Worm (Caenorhabditis elegans) whole organism, L4 larva: Measurements from ENCODE around the gene C16D9.6.
A peak's percentile ranks its signal among the peaks of the same experiment; 100 is the strongest.

Experiments
- Y48G9A.11 ChIP-seq: fragments of 200-800 bp; sonication (Bioruptor generic); IDR thresholded peaks from 2 replicates; pipeline ENCODE4 v1.3.6; 2022; ENCODE audit warnings: missing genetic modification reagents, missing genetic modification characterization, missing compliant biosample characterization
- ZK546.5 ChIP-seq, 2 experiments: sonication (generic microtip); optimal IDR thresholded peaks; 2 replicates each; lab custom pipeline; 2017; ENCODE audit warnings: missing biosample characterization in 2 of 2, missing genetic modification characterization in 2 of 2
- aha-1 ChIP-seq: fragments of 150-350 bp; peaks from one replicate; lab custom pipeline; 2014; ENCODE audit warnings: missing biosample characterization, missing genetic modification characterization
- arid-1 ChIP-seq: fragments of 200-800 bp; sonication (Bioruptor generic); conservative IDR thresholded peaks from 2 replicates; pipeline ENCODE4 v1.3.6; 2022; ENCODE audit warnings: missing genetic modification reagents, missing genetic modification characterization, missing compliant biosample characterization
- ceh-20 ChIP-seq: fragments of 200-800 bp; sonication (Bioruptor generic); IDR thresholded peaks from 2 replicates; pipeline ENCODE4 v1.3.6; 2022; ENCODE audit warnings: missing genetic modification reagents, missing genetic modification characterization, missing compliant biosample characterization
- ceh-32 ChIP-seq: sonication (generic microtip); optimal IDR thresholded peaks from 2 replicates; lab custom pipeline; 2016; ENCODE audit warnings: mild to moderate bottlenecking, missing genetic modification characterization, missing compliant biosample characterization; ENCODE audit not compliant: poor library complexity
- daf-16 ChIP-seq, 3 experiments: sonication (generic microtip); optimal IDR thresholded peaks; 2 replicates each; lab custom pipeline; 2016 to 2017; ENCODE audit warnings: missing genetic modification characterization in 3 of 3, missing genetic modification reagents in 3 of 3, mild to moderate bottlenecking in 2 of 3, missing compliant biosample characterization in 2 of 3, missing biosample characterization in 1 of 3, moderate library complexity in 1 of 3
- daf-19 ChIP-seq: fragments of 200-800 bp; sonication (Bioruptor generic); conservative IDR thresholded peaks from 2 replicates; pipeline ENCODE4 v1.3.6; 2022; ENCODE audit warnings: missing genetic modification characterization, missing compliant biosample characterization
- dmd-6 ChIP-seq: fragments of 200-800 bp; sonication (Bioruptor generic); IDR thresholded peaks from 2 replicates; pipeline ENCODE4 v1.3.6; 2022; ENCODE audit warnings: missing genetic modification reagents, missing genetic modification characterization, missing compliant biosample characterization
- dmd-9 ChIP-seq: fragments of 200-800 bp; sonication (Bioruptor generic); IDR thresholded peaks from 2 replicates; pipeline ENCODE4 v1.3.6; 2022; ENCODE audit warnings: missing genetic modification reagents, missing genetic modification characterization, missing compliant biosample characterization
- dve-1 ChIP-seq: sonication (generic microtip); optimal IDR thresholded peaks from 2 replicates; lab custom pipeline; 2017; ENCODE audit warnings: antibody characterized with exemption, mild to moderate bottlenecking, missing genetic modification characterization, missing compliant biosample characterization; ENCODE audit not compliant: insufficient read depth
- fkh-10 ChIP-seq: fragments of 150-350 bp; optimal IDR thresholded peaks from 2 replicates; lab custom pipeline; 2014; ENCODE audit warnings: missing biosample characterization, missing genetic modification reagents, missing genetic modification characterization
- hif-1 ChIP-seq, 2 experiments: sonication (generic microtip); optimal IDR thresholded peaks; 2 replicates each; lab custom pipeline; 2016 to 2017; ENCODE audit warnings: missing compliant biosample characterization in 2 of 2, missing genetic modification characterization in 2 of 2, missing genetic modification reagents in 2 of 2, missing genotype in 2 of 2, mild to moderate bottlenecking in 1 of 2
- hlh-11 ChIP-seq: fragments of 200-800 bp; sonication (Bioruptor generic); optimal IDR thresholded peaks from 2 replicates; lab custom pipeline; 2018; ENCODE audit warnings: mild to moderate bottlenecking, missing genetic modification characterization, missing compliant biosample characterization
- hlh-30 ChIP-seq: sonication (generic microtip); optimal IDR thresholded peaks from 2 replicates; lab custom pipeline; 2017; ENCODE audit warnings: antibody characterized with exemption, mild to moderate bottlenecking, missing genetic modification characterization, missing compliant biosample characterization; ENCODE audit not compliant: insufficient read depth
- hmg-1.1 ChIP-seq: fragments of 200-800 bp; sonication (Bioruptor generic); IDR thresholded peaks from 2 replicates; pipeline ENCODE4 v1.3.6; 2022; ENCODE audit warnings: missing genetic modification reagents, missing genetic modification characterization, missing compliant biosample characterization
- lim-7 ChIP-seq: fragments of 200-800 bp; sonication (Bioruptor generic); IDR thresholded peaks from 2 replicates; pipeline ENCODE4 v1.3.6; 2022; ENCODE audit warnings: missing genetic modification characterization, missing compliant biosample characterization
- lin-1 ChIP-seq: fragments of 200-800 bp; sonication (Bioruptor generic); IDR thresholded peaks from 2 replicates; pipeline ENCODE4 v1.3.6; 2022; ENCODE audit warnings: missing genetic modification reagents, missing genetic modification characterization, missing compliant biosample characterization
- madf-5 ChIP-seq, 2 experiments: fragments of 200-800 bp; sonication (Bioruptor generic); IDR thresholded peaks; 2 replicates each; pipeline ENCODE4 v1.3.6; 2022; ENCODE audit warnings: missing compliant biosample characterization in 2 of 2, missing genetic modification characterization in 2 of 2
- mdl-1 ChIP-seq, 2 experiments: fragments of 150-350 bp in 1 of 2; sonication (generic microtip) in 1 of 2; optimal IDR thresholded peaks; 2 replicates each; lab custom pipeline; 2014 to 2017; ENCODE audit warnings: missing biosample characterization in 2 of 2, missing genetic modification characterization in 2 of 2
- mdt-29 ChIP-seq: fragments of 200-800 bp; sonication (Bioruptor generic); IDR thresholded peaks from 2 replicates; pipeline ENCODE4 v1.3.6; 2022; ENCODE audit warnings: missing genetic modification reagents, missing genetic modification characterization, missing compliant biosample characterization
- mxl-3 ChIP-seq: fragments of 200-800 bp; sonication (Bioruptor generic); optimal IDR thresholded peaks from 2 replicates; lab custom pipeline; 2018; ENCODE audit warnings: mild to moderate bottlenecking, missing genetic modification characterization, missing compliant biosample characterization
- nhr-111 ChIP-seq: fragments of 200-800 bp; sonication (Bioruptor generic); optimal IDR thresholded peaks from 2 replicates; lab custom pipeline; 2018; ENCODE audit warnings: mild to moderate bottlenecking, missing genetic modification characterization, missing compliant biosample characterization
- nhr-28 ChIP-seq: fragments of 150-350 bp; optimal IDR thresholded peaks from 2 replicates; lab custom pipeline; 2014; ENCODE audit warnings: missing biosample characterization, missing genetic modification characterization
- nhr-6 ChIP-seq: fragments of 150-350 bp; optimal IDR thresholded peaks from 2 replicates; lab custom pipeline; 2014; ENCODE audit warnings: missing biosample characterization, missing genetic modification characterization
- php-3 ChIP-seq: fragments of 200-800 bp; sonication (Bioruptor generic); IDR thresholded peaks from 2 replicates; pipeline ENCODE4 v1.3.6; 2022; ENCODE audit warnings: missing genetic modification reagents, missing genetic modification characterization, missing compliant biosample characterization
- pqm-1 ChIP-seq: sonication (generic microtip); optimal IDR thresholded peaks from 2 replicates; lab custom pipeline; 2017; ENCODE audit warnings: missing biosample characterization, missing genetic modification characterization
- rbr-2 ChIP-seq: sonication (generic microtip); optimal IDR thresholded peaks from 2 replicates; lab custom pipeline; 2016; ENCODE audit warnings: missing genotype, missing genetic modification characterization, missing compliant biosample characterization
- set-16 ChIP-seq: fragments of 200-800 bp; sonication (Bioruptor generic); IDR thresholded peaks from 2 replicates; pipeline ENCODE4 v1.3.6; 2022; ENCODE audit warnings: missing genetic modification reagents, missing genetic modification characterization, missing compliant biosample characterization
- skn-1 ChIP-seq: fragments of 150-350 bp; optimal IDR thresholded peaks from 2 replicates; lab custom pipeline; 2014; ENCODE audit warnings: missing biosample characterization, missing genetic modification characterization
- snpc-1.2 ChIP-seq: fragments of 200-800 bp; sonication (Bioruptor generic); IDR thresholded peaks from 2 replicates; pipeline ENCODE4 v1.3.6; 2022; ENCODE audit warnings: missing genetic modification reagents, missing genetic modification characterization, missing compliant biosample characterization
- tra-1 ChIP-seq: fragments of 200-800 bp; sonication (Bioruptor generic); IDR thresholded peaks from 2 replicates; pipeline ENCODE4 v1.3.6; 2022; ENCODE audit warnings: missing genetic modification reagents, missing genetic modification characterization, missing compliant biosample characterization
- unc-62 ChIP-seq, 3 experiments: fragments of 150-350 bp in 1 of 3; sonication (generic microtip); optimal IDR thresholded peaks in 2 of 3; peaks in 1 of 3; 1 replicate in 1 of 3; 2 replicates in 2 of 3; lab custom pipeline; 2014 to 2017; ENCODE audit warnings: missing biosample characterization in 3 of 3, missing genetic modification characterization in 3 of 3, missing genetic modification reagents in 3 of 3, missing genotype in 1 of 3
- zfp-2 ChIP-seq: sonication (generic microtip); optimal IDR thresholded peaks from 2 replicates; lab custom pipeline; 2016; ENCODE audit warnings: mild to moderate bottlenecking, missing genetic modification characterization, missing compliant biosample characterization
- ztf-11 ChIP-seq: fragments of 150-350 bp; optimal IDR thresholded peaks from 2 replicates; lab custom pipeline; 2014; ENCODE audit warnings: missing biosample characterization, missing genetic modification characterization
- ztf-7 ChIP-seq: fragments of 150-350 bp; optimal IDR thresholded peaks from 2 replicates; lab custom pipeline; 2014; ENCODE audit warnings: missing biosample characterization, missing genetic modification characterization

Gene C16D9.6

DNA sequence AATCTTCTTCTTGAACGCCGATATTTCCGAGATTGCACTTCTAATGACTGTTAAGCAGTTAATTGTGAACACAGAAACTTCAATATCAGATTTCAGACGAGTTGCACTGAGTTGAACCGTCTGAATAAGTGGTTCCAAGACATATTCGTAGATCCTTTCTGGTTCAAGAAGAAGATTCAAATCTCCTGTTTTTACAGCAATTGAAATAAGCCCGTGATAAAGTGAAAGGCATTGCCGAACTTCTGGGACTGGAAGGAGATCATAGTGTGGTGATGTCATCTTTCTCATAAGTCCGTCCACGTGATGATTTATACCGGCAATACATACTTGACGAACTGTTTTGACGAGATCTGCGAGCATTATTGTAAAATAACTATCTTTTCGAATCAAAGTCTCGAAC is 30.6 kb downstream of the C16D9.6 start:
- TF ChIP-seq unc-62 (GFP tag; optimal IDR thresholded peaks at IDR 0.05 in 1 of 2; lab: Kevin White, UChicago) (peak in 1 of 2 experiments; percentile 96), unc-62 (tag; optimal IDR thresholded peaks at IDR 0.05; lab: Kevin White, UChicago) (no peak), nhr-28 (tag; lab: Kevin White, UChicago) (no peak)

DNA sequence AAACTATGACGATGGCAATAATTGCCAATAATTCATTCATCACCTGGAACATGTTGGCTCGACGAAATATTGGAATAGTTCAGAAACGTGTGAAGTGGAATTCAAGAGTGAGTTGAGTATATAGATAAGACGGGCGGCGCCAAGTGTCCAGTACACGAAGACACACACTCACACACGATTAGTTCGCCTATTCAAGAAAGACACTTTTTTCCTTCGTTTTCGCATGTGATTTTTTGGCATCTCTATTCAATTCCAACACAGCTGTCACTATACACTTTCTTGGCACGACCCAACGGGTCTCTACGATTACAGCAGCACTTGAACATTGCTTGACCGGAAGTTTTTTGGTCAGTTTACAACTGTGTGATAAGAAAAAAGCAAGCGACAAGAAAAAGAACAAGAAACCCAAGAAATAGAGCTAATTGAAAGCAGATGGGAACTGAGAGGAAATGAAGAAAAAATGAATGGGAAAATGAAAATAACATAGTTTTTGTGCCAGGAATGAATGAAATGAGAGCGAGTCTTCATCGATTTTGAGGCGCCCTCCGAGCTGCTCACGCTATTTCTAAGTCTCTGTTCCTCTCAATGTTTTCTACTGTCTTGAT is 32.3 kb downstream of the C16D9.6 start, which contains the start of gene K07C11.8:
Gene K07C11.8, minus strand, starts transcription at position 224 of the 605 bp plus-strand sequence.
- TF ChIP-seq madf-5 (GFP tag; IDR thresholded peaks at IDR 0.05; lab: Robert Waterston, UW) (no peak), hlh-11 (tag; lab: Kevin White, UChicago) (peak; percentile 71), nhr-28 (tag; lab: Kevin White, UChicago) (peak; percentile 50), dmd-6 (peak; percentile 78), fkh-10 (GFP tag; lab: Kevin White, UChicago) (peak; percentile 23), rbr-2 (tag; lab: Kevin White, UChicago) (no peak), unc-62 (GFP tag; optimal IDR thresholded peaks at IDR 0.05 in 1 of 2; lab: Kevin White, UChicago) (peak in 1 of 2 experiments; percentile 69), unc-62 (tag; optimal IDR thresholded peaks at IDR 0.05; lab: Kevin White, UChicago) (no peak), tra-1 (GFP tag; lab: Robert Waterston, UW) (peak; percentile 32; the same call in 1 of the 2 replicates), mdt-29 (GFP tag; lab: Robert Waterston, UW) (peak; percentile 23; the same call in 1 of the 2 replicates), lin-1 (GFP tag; lab: Robert Waterston, UW) (peak; percentile 14; the same call in 1 of the 2 replicates), daf-16 (GFP tag; optimal IDR thresholded peaks at IDR 0.05; lab: Kevin White, UChicago) (no peak), daf-16 (tag; optimal IDR thresholded peaks at IDR 0.05; lab: Kevin White, UChicago) (peak; percentile 10), set-16 (no peak), hlh-30 (tag; lab: Kevin White, UChicago) (peak; percentile 7), dve-1 (peak; percentile 25), mxl-3 (GFP tag; lab: Kevin White, UChicago) (peak; percentile 34), nhr-111 (GFP tag; lab: Kevin White, UChicago) (no peak), aha-1 (tag; lab: Kevin White, UChicago) (peak; percentile 44), dmd-9 (no peak), mdl-1 (tag; optimal IDR thresholded peaks at IDR 0.05; lab: Kevin White, UChicago) (no peak), ceh-20 (no peak)

DNA sequence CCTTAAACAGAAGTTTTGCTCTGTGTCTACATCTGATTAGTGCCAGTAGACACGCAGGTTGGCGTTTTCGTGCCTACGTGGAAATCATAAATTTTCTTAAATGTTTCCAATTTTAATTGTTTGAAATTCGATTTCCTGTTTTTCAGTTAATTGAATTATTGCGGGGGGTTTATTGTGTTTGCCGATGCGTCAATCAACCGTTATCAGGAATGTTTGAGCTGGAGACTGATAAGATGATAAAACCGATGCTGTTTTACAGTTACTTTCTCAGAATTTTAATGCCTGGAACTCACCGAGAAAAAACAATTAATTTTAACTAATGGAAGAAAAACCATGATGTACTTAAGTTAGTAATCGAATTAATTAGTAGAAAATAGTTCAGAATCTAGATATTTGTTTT is 33.0 kb downstream of the C16D9.6 start:
- TF ChIP-seq zfp-2 (tag; lab: Kevin White, UChicago) (no peak), php-3 (peak; percentile 77), lim-7 (GFP tag; lab: Robert Waterston, UW) (no peak), dve-1 (peak; percentile 45), ceh-32 (tag; lab: Kevin White, UChicago) (no peak), arid-1 (GFP tag; lab: Robert Waterston, UW) (no peak), snpc-1.2 (no peak), lin-1 (GFP tag; lab: Robert Waterston, UW) (peak; percentile 53), skn-1 (no peak), ZK546.5 (tag; optimal IDR thresholded peaks at IDR 0.05; lab: Kevin White, UChicago) (no peak), hmg-1.1 (GFP tag; lab: Robert Waterston, UW) (no peak), Y48G9A.11 (GFP tag; lab: Robert Waterston, UW) (no peak), hlh-11 (tag; lab: Kevin White, UChicago) (peak; percentile 63), madf-5 (GFP tag; IDR thresholded peaks at IDR 0.05; lab: Robert Waterston, UW) (no peak), ztf-11 (tag; lab: Kevin White, UChicago) (no peak), nhr-28 (tag; lab: Kevin White, UChicago) (peak; percentile 25), dmd-6 (peak; percentile 81), daf-19 (GFP tag; lab: Robert Waterston, UW) (no peak), daf-16 (GFP tag; optimal IDR thresholded peaks at IDR 0.05; lab: Kevin White, UChicago) (no peak), daf-16 (tag; optimal IDR thresholded peaks at IDR 0.05; lab: Kevin White, UChicago) (peak; percentile 60), nhr-6 (tag; lab: Kevin White, UChicago) (no peak), tra-1 (GFP tag; lab: Robert Waterston, UW) (peak; percentile 53; the same call in 1 of the 2 replicates), ztf-7 (tag; lab: Kevin White, UChicago) (no peak), hif-1 (tag; optimal IDR thresholded peaks at IDR 0.05; lab: Kevin White, UChicago) (peak in 1 of 2 experiments; percentile 23), pqm-1 (tag; lab: Kevin White, UChicago) (peak; percentile 66)
- TF ChIP-seq, all 104 proteins: peak for 10
